Worm (Caenorhabditis elegans): ENCODE data around the gene ZK643.5.

ZK643.5 gene

ce11 chrIII:8937571-8937970 lies 18.4 kb downstream of the ZK643.5 start:
- TF ChIP-seq nfya-1 (tag; optimal IDR thresholded peaks at IDR 0.05) = peak; percentile 70
- TF ChIP-seq syd-9 (tag; optimal IDR thresholded peaks at IDR 0.05) = peak; percentile 91
- peak; percentile 81 for TF ChIP-seq ahr-1 (tag; optimal IDR thresholded peaks at IDR 0.05)
- TF ChIP-seq ceh-34 (tag; optimal IDR thresholded peaks at IDR 0.05) = peak; percentile 94
- TF ChIP-seq nhr-232 (tag; optimal IDR thresholded peaks at IDR 0.05) = peak; percentile 88
- TF ChIP-seq tbx-2 (tag; optimal IDR thresholded peaks at IDR 0.05) = peak; percentile 93
- peak; percentile 86 for TF ChIP-seq hlh-15 (tag; optimal IDR thresholded peaks at IDR 0.05)
- TF ChIP-seq hlh-8 (tag; optimal IDR thresholded peaks at IDR 0.05) = peak; percentile 73
- peak; percentile 78 for TF ChIP-seq sdc-2 (tag; optimal IDR thresholded peaks at IDR 0.05)
- TF ChIP-seq fax-1 (tag; optimal IDR thresholded peaks at IDR 0.05) = peak; percentile 83
- no peak for TF ChIP-seq ceh-30 (tag; optimal IDR thresholded peaks at IDR 0.05)
- TF ChIP-seq K09A11.1 (tag; optimal IDR thresholded peaks at IDR 0.05; ENCODE audit: insufficient read depth) = peak; percentile 72
- peak; percentile 89 for TF ChIP-seq sox-4 (tag; optimal IDR thresholded peaks at IDR 0.05)
- peak; percentile 69 for TF ChIP-seq F13H6.1 (tag; optimal IDR thresholded peaks at IDR 0.05)
- peak; percentile 82 for TF ChIP-seq rnt-1 (tag; optimal IDR thresholded peaks at IDR 0.05)
- TF ChIP-seq unc-42 (tag; optimal IDR thresholded peaks at IDR 0.05) = peak; percentile 51
- peak; percentile 88 for TF ChIP-seq pat-9 (tag; optimal IDR thresholded peaks at IDR 0.05)
- TF ChIP-seq ama-1 (optimal IDR thresholded peaks at IDR 0.05) = no peak
- TF ChIP-seq mec-3 (tag; optimal IDR thresholded peaks at IDR 0.05; ENCODE audit: borderline replicate concordance) = no peak
- TF ChIP-seq ceh-2 (tag; optimal IDR thresholded peaks at IDR 0.05) = peak; percentile 86
- TF ChIP-seq hlh-30 (tag; optimal IDR thresholded peaks at IDR 0.05; ENCODE audit: insufficient read depth) = peak; percentile 4
- TF ChIP-seq ceh-6 (GFP tag; optimal IDR thresholded peaks at IDR 0.05) = peak; percentile 93
- no peak for TF ChIP-seq elt-4 (tag; optimal IDR thresholded peaks at IDR 0.05)
- TF ChIP-seq dmd-4 (tag; optimal IDR thresholded peaks at IDR 0.05; ENCODE audit: borderline replicate concordance) = peak; percentile 84
- peak; percentile 96 for TF ChIP-seq hlh-6 (tag; optimal IDR thresholded peaks at IDR 0.05)
- peak; percentile 86 for TF ChIP-seq lin-11 (tag; optimal IDR thresholded peaks at IDR 0.05)
- peak; percentile 91 for TF ChIP-seq ceh-14 (tag; optimal IDR thresholded peaks at IDR 0.05)
- TF ChIP-seq Y22D7AL.16 (tag; optimal IDR thresholded peaks at IDR 0.05) = peak; percentile 82
- peak; percentile 3 for TF ChIP-seq pros-1 (tag; optimal IDR thresholded peaks at IDR 0.05)
- peak; percentile 93 for TF ChIP-seq fkh-6 (tag; optimal IDR thresholded peaks at IDR 0.05)
- TF ChIP-seq ztf-16 (tag; optimal IDR thresholded peaks at IDR 0.05) = peak; percentile 92
- TF ChIP-seq unc-3 (GFP tag; conservative IDR thresholded peaks at IDR 0.05) = peak; percentile 67
- peak; percentile 85 for TF ChIP-seq unc-3 (tag; optimal IDR thresholded peaks at IDR 0.05)
- peak; percentile 75 for TF ChIP-seq lim-6 (tag; optimal IDR thresholded peaks at IDR 0.05)
- TF ChIP-seq che-1 (tag; optimal IDR thresholded peaks at IDR 0.05) = peak; percentile 87
- peak; percentile 76 for TF ChIP-seq C08G9.2 (tag; optimal IDR thresholded peaks at IDR 0.05)
- peak; percentile 70 for TF ChIP-seq dve-1 (tag; optimal IDR thresholded peaks at IDR 0.05)
- peak; percentile 87 for TF ChIP-seq madf-2 (tag; optimal IDR thresholded peaks at IDR 0.05)
- peak; percentile 66 for TF ChIP-seq ceh-9 (tag; optimal IDR thresholded peaks at IDR 0.05)
- peak; percentile 76 for TF ChIP-seq sox-2 (GFP tag; IDR thresholded peaks at IDR 0.05)
- TF ChIP-seq K02D7.2 (tag; optimal IDR thresholded peaks at IDR 0.05) = peak; percentile 90
- TF ChIP-seq C38D4.7 (GFP tag; optimal IDR thresholded peaks at IDR 0.05) = peak; percentile 86
- peak; percentile 82 for TF ChIP-seq npax-4 (tag; optimal IDR thresholded peaks at IDR 0.05)
- TF ChIP-seq ceh-19 (GFP tag; optimal IDR thresholded peaks at IDR 0.05) = peak; percentile 95
- peak; percentile 89 for TF ChIP-seq gmeb-2 (tag; optimal IDR thresholded peaks at IDR 0.05)
- TF ChIP-seq zip-5 (tag; optimal IDR thresholded peaks at IDR 0.05) = peak; percentile 62
- peak; percentile 88 for TF ChIP-seq hlh-13 (GFP tag; optimal IDR thresholded peaks at IDR 0.05)
- TF ChIP-seq ceh-22 (tag; optimal IDR thresholded peaks at IDR 0.05) = peak; percentile 56
- TF ChIP-seq ets-4 (tag; optimal IDR thresholded peaks at IDR 0.05) = peak; percentile 3
- peak; percentile 89 for TF ChIP-seq pha-2 (tag; optimal IDR thresholded peaks at IDR 0.05)
- peak; percentile 84 for TF ChIP-seq ceh-18 (tag; optimal IDR thresholded peaks at IDR 0.05)
- TF ChIP-seq pqm-1 (tag; optimal IDR thresholded peaks at IDR 0.05) = peak; percentile 73
- TF ChIP-seq pha-4 (tag; optimal IDR thresholded peaks at IDR 0.05) = no peak
